Fruit fly (Drosophila melanogaster): ENCODE results near the gene CG16952.

Gene CG16952

dm6 chrX:15889780-15890608 is 20.0 kb downstream of the CG16952 start, which contains the start of the genes MSBP and CG15916 (continued):
- TF ChIP-seq HLH54F (GFP tag; optimal IDR thresholded peaks at IDR 0.05) (no peak), Fer3 (tag; optimal IDR thresholded peaks at IDR 0.05) (no peak), CG17361 (GFP tag; IDR thresholded peaks at IDR 0.05) (peak; percentile 74; the same call in 1 of the 3 replicates), Ada2b (GFP tag; IDR thresholded peaks at IDR 0.05) (no peak), CG4404 (GFP tag; IDR thresholded peaks at IDR 0.05) (no peak), sna (GFP tag; IDR thresholded peaks at IDR 0.05; ENCODE audit: partially characterized antibody) (no peak), ac (GFP tag; optimal IDR thresholded peaks at IDR 0.05) (no peak), CG17802 (tag; optimal IDR thresholded peaks at IDR 0.05) (peak; percentile 59), trh (GFP tag; optimal IDR thresholded peaks at IDR 0.05) (no peak), CG18619 (GFP tag; optimal IDR thresholded peaks at IDR 0.05) (peak; percentile 27), CG12744 (GFP tag; optimal IDR thresholded peaks at IDR 0.05) (no peak), kay (GFP tag; optimal IDR thresholded peaks at IDR 0.05) (no peak), CG13894 (tag; optimal IDR thresholded peaks at IDR 0.05) (no peak), CG12942 (GFP tag; optimal IDR thresholded peaks at IDR 0.05) (no peak), CG12155 (GFP tag; optimal IDR thresholded peaks at IDR 0.05) (peak; percentile 25), CG1233 (GFP tag; optimal IDR thresholded peaks at IDR 0.05) (peak; percentile 31), pita (GFP tag; optimal IDR thresholded peaks at IDR 0.05) (no peak), CrebB (tag; optimal IDR thresholded peaks at IDR 0.05) (no peak), ranshi (GFP tag; IDR thresholded peaks at IDR 0.05) (no peak), mam (GFP tag; optimal IDR thresholded peaks at IDR 0.05) (no peak), CG13123 (GFP tag; optimal IDR thresholded peaks at IDR 0.05) (no peak), Drgx (GFP tag; IDR thresholded peaks at IDR 0.05) (no peak), dmrt11E (tag; optimal IDR thresholded peaks at IDR 0.05) (peak; percentile 50), phol (tag; optimal IDR thresholded peaks at IDR 0.05) (peak; percentile 70), CG32772 (GFP tag; IDR thresholded peaks at IDR 0.05) (no peak), CG1832 (GFP tag; optimal IDR thresholded peaks at IDR 0.05) (no peak), esg (GFP tag; conservative IDR thresholded peaks at IDR 0.05) (peak; percentile 33; the same call in 1 of the 2 replicates), CG4730 (GFP tag; IDR thresholded peaks at IDR 0.05) (no peak), Atf-2 (GFP tag; optimal IDR thresholded peaks at IDR 0.05) (no peak), CG14050 (GFP tag; IDR thresholded peaks at IDR 0.05) (no peak), CG7372 (GFP tag; IDR thresholded peaks at IDR 0.05) (peak; percentile 20; the same call in 1 of the 2 replicates), ci (GFP tag; IDR thresholded peaks at IDR 0.05) (no peak), CG4854 (GFP tag; optimal IDR thresholded peaks at IDR 0.05) (no peak), row (GFP tag; IDR thresholded peaks at IDR 0.05) (peak; percentile 64), HmgD (GFP tag; optimal IDR thresholded peaks at IDR 0.05) (no peak), sob (GFP tag; IDR thresholded peaks at IDR 0.05) (no peak), en (GFP tag; optimal IDR thresholded peaks at IDR 0.05) (no peak), CG12104 (GFP tag; optimal IDR thresholded peaks at IDR 0.05) (no peak), CG30020 (tag; optimal IDR thresholded peaks at IDR 0.05) (peak; percentile 98), sim (GFP tag; IDR thresholded peaks at IDR 0.05) (no peak), tup (GFP tag; optimal IDR thresholded peaks at IDR 0.05) (no peak), CG16815 (GFP tag; optimal IDR thresholded peaks at IDR 0.05) (peak; percentile 26), sens (GFP tag) (no peak), Deaf1 (tag; optimal IDR thresholded peaks at IDR 0.05) (no peak), Dbx (GFP tag; IDR thresholded peaks at IDR 0.05) (no peak), Elba2 (GFP tag; optimal IDR thresholded peaks at IDR 0.05) (peak; percentile 13), CG11247 (GFP tag; IDR thresholded peaks at IDR 0.05) (0 out of 2 replicates have a peak, but pooled peaks have one; percentile 24), hkb (optimal IDR thresholded peaks at IDR 0.05) (no peak), hkb (GFP tag; IDR thresholded peaks at IDR 0.05) (no peak), pnt (GFP tag; optimal IDR thresholded peaks at IDR 0.05) (no peak), Spps (tag; optimal IDR thresholded peaks at IDR 0.05) (no peak)

All from whole organism, embryonic.